Fruit fly (Drosophila melanogaster) S2 (cell line): ENCODE measurements around the gene MtnB.

Experiments used
- CG8478 ChIP-seq: fragments of >200 bp; optimal IDR thresholded peaks from 2 replicates; lab custom pipeline; 2018
- CTCF ChIP-seq, 2 experiments: fragments of >200 bp; optimal IDR thresholded peaks; 2 replicates each; lab custom pipeline; 2018

MtnB gene

dm6 chr3R:20542283-20543144 lies 39.0 kb upstream of the MtnB start:
- TF ChIP-seq CG8478 (lab: Kevin White, UChicago) = no peak
- no peak for TF ChIP-seq CTCF (optimal IDR thresholded peaks at IDR 0.05; lab: Kevin White, UChicago)

DNA sequence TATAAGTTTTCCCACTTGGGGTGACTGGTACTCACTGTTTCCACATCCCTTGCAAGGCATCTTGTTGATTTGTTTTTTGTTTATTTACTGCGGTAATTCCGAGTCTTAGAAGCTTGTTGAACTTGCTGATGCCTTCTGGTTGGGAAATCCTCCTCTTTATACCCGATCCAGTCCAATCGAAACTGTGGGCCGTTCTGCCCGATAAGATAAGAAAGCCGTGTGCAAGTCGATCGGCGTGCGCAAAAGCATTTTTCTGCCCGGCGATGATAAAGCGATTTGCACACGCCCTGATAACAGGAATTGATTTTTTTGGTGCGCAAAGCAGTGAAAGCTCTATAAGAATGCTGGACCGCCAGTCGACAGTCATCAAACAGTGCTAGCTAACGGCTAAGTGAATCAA lies 31.0 kb upstream of the MtnB start, which contains the start of the genes MtnE and MtnD:
Gene MtnE (minus strand): TSS at position 130 of the 400 bp plus-strand sequence.
Gene MtnD (plus strand): TSS at position 388 of the 400 bp plus-strand sequence.
- TF ChIP-seq CTCF (optimal IDR thresholded peaks at IDR 0.05; lab: Kevin White, UChicago) = no peak
- no peak for TF ChIP-seq CG8478 (lab: Kevin White, UChicago)

dm6 chr3R:20512368-20512767 lies 8.8 kb upstream of the MtnB start, which contains the start of gene MFS9:
TSS of gene MFS9 (minus strand) at chr3R:20512468.
- TF ChIP-seq CTCF (optimal IDR thresholded peaks at IDR 0.05; lab: Kevin White, UChicago) (no peak), CG8478 (lab: Kevin White, UChicago) (no peak)

DNA sequence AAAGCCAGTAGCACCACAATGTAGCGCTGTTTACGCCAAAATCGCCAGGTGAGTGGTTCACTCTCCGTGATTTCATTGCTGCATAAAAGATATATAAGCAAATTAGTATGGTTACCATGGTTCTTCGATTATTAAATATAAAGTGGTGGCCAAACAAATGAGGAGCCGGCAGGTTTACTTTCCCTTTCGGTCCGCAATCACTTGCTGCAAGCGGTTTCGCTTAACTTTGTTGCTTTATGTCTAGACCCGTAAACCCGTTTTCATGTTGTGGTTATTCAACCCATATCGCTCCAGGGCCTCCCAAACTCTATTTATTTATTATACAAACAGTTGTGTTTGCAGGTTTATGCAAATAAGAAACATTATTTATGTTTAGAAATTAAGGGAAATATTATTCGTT lies 5.8 kb upstream of the MtnB start:
- TF ChIP-seq CTCF (optimal IDR thresholded peaks at IDR 0.05; lab: Kevin White, UChicago) (no peak), CG8478 (lab: Kevin White, UChicago) (no peak)

DNA sequence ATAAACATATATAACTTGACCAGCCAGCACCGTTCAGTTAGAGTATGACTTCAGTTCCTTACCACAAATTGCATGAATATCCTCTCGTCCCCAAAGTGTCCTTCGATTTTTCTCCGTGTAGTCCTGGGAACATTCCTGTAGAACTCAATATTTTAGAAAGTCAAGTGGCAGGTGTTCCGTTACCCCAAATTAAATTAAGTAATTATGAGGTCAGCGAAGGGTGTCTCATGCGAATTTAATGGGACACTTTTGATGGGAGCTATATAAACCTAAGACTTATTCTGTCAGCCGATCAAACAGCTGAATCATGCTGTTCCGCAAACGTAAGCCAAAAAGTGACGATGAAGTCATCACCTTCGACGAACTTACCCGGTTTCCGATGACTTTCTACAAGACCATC lies 942 bp upstream of the MtnB start, which contains the start of gene Or92a:
Gene Or92a (plus strand): TSS at position 301 of the 400 bp plus-strand sequence.
- TF ChIP-seq CG8478 (lab: Kevin White, UChicago) (no peak), CTCF (optimal IDR thresholded peaks at IDR 0.05; lab: Kevin White, UChicago) (no peak)

DNA sequence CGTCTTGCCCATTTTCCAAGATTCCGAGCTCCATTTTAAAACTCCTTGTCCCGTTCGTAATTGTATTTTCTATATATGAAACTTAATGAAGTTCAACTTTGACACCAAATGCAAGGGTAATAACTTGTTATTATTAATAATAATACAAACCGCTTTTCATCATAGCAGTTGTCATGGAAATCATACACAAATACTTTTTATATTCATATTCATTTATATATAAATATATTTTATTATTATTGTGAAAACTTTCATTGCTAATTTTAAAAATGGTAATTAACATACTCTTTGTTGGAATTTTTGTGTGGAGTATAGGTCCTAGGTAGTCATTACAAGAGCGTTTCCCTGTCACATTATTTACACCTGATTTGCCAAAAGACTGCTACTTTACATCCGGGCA lies 1.6 kb downstream of the MtnB start, which contains the start of gene CG46441:
Gene CG46441 (minus strand): TSS at position 101 of the 400 bp plus-strand sequence.
- TF ChIP-seq CG8478 (lab: Kevin White, UChicago) (no peak), CTCF (optimal IDR thresholded peaks at IDR 0.05; lab: Kevin White, UChicago) (no peak)

dm6 chr3R:20501327-20501726 lies 2.2 kb downstream of the MtnB start, which contains the start of gene Dic2:
TSS of gene Dic2 (minus strand) at chr3R:20501427.
- TF ChIP-seq CG8478 (lab: Kevin White, UChicago) = no peak
- TF ChIP-seq CTCF (optimal IDR thresholded peaks at IDR 0.05; lab: Kevin White, UChicago) = no peak

dm6 chr3R:20484441-20484840 lies 19.1 kb downstream of the MtnB start, which contains the start of gene Gfrl:
TSS of gene Gfrl (minus strand) at chr3R:20484588.
- TF ChIP-seq CG8478 (lab: Kevin White, UChicago) = no peak
- no peak for TF ChIP-seq CTCF (optimal IDR thresholded peaks at IDR 0.05; lab: Kevin White, UChicago)

dm6 chr3R:20472764-20473390 lies 30.7 kb downstream of the MtnB start:
- no peak for TF ChIP-seq CTCF (optimal IDR thresholded peaks at IDR 0.05; lab: Kevin White, UChicago)
- TF ChIP-seq CG8478 (lab: Kevin White, UChicago) = no peak

DNA sequence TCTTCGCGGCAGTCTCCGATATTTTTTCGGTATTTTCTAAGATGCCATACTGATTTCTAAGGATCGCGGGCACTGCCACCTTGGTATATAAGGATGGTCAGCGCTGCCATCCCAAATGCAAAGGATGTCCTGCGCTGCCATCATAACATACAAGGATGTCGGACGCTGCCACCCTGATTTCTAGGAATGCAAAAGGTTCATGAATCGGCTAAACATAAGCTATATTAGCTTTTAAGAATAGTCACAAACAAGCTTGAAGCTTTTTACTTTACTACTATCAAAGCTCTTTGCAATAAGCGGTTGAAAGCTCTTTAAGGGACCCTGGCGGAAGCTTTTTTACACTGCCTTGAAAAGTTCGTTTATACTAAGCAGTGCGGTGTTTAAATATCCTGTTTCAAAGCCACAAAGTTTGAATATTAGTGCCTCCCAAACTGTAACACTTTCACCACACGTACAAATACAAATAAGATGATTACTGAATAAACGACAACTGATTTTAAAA lies 39.2 kb downstream of the MtnB start:
- TF ChIP-seq CG8478 (lab: Kevin White, UChicago) (no peak), CTCF (optimal IDR thresholded peaks at IDR 0.05; lab: Kevin White, UChicago) (peak; percentile 51 to 53)
